Fruit fly (Drosophila melanogaster): ENCODE results near the gene omd.

omd gene

dm6 chr3R:13715012-13715673 is 28.1 kb upstream of the omd start, which contains the start of gene kmr (continued):
- TF ChIP-seq tx (GFP tag; optimal IDR thresholded peaks at IDR 0.05) (no peak), gce (GFP tag; IDR thresholded peaks at IDR 0.05) (peak; percentile 17; the same call in 1 of the 3 replicates), CG12071 (GFP tag; optimal IDR thresholded peaks at IDR 0.05) (peak; percentile 64), oc (tag; optimal IDR thresholded peaks at IDR 0.05) (peak; percentile 12), Atf-2 (GFP tag; optimal IDR thresholded peaks at IDR 0.05) (no peak), fu2 (GFP tag; optimal IDR thresholded peaks at IDR 0.05) (no peak), YL-1 (GFP tag; optimal IDR thresholded peaks at IDR 0.05) (no peak), NFAT (GFP tag; IDR thresholded peaks at IDR 0.05) (peak; percentile 8; the same call in 1 of the 2 replicates), CG9876 (GFP tag; optimal IDR thresholded peaks at IDR 0.05) (peak; percentile 3), CG8388 (GFP tag; optimal IDR thresholded peaks at IDR 0.05) (no peak), Mad (GFP tag; optimal IDR thresholded peaks at IDR 0.05) (peak; percentile 29), sob (GFP tag; IDR thresholded peaks at IDR 0.05) (peak; percentile 62; the same call in 1 of the 2 replicates), Rfx (GFP tag; IDR thresholded peaks at IDR 0.05) (no peak; the same call in 1 of the 2 replicates), CG16779 (GFP tag; IDR thresholded peaks at IDR 0.05) (no peak), CG15269 (tag; optimal IDR thresholded peaks at IDR 0.05) (peak; percentile 45), CG6254 (GFP tag; optimal IDR thresholded peaks at IDR 0.05) (peak; percentile 30), CG10267 (tag; optimal IDR thresholded peaks at IDR 0.05) (peak; percentile 32), ci (GFP tag; IDR thresholded peaks at IDR 0.05) (peak; percentile 77; the same call in 2 of the 3 replicates), cg (GFP tag; optimal IDR thresholded peaks at IDR 0.05) (peak; percentile 65), HLH54F (GFP tag; optimal IDR thresholded peaks at IDR 0.05) (no peak), CG7928 (GFP tag; optimal IDR thresholded peaks at IDR 0.05) (no peak), CG4328 (GFP tag; optimal IDR thresholded peaks at IDR 0.05) (no peak), grn (GFP tag; optimal IDR thresholded peaks at IDR 0.05) (peak; percentile 13), slp2 (GFP tag; optimal IDR thresholded peaks at IDR 0.05) (no peak), CG3838 (GFP tag; optimal IDR thresholded peaks at IDR 0.05) (no peak), kni (GFP tag; optimal IDR thresholded peaks at IDR 0.05) (peak; percentile 83), CG7357 (GFP tag; IDR thresholded peaks at IDR 0.05) (no peak), CG7987 (GFP tag; optimal IDR thresholded peaks at IDR 0.05) (peak; percentile 81), Jarid2 (GFP tag; optimal IDR thresholded peaks at IDR 0.05) (peak; percentile 98), CG1603 (tag; optimal IDR thresholded peaks at IDR 0.05) (peak; percentile 39), CG30403 (GFP tag; optimal IDR thresholded peaks at IDR 0.05) (no peak), CG4360 (GFP tag; IDR thresholded peaks at IDR 0.05) (peak; percentile 97), bab2 (GFP tag; optimal IDR thresholded peaks at IDR 0.05) (no peak), pfk (GFP tag; optimal IDR thresholded peaks at IDR 0.05) (no peak), Usf (GFP tag; optimal IDR thresholded peaks at IDR 0.05) (no peak), CG17802 (tag; optimal IDR thresholded peaks at IDR 0.05) (no peak), dmrt99B (tag; optimal IDR thresholded peaks at IDR 0.05) (peak; percentile 39), Ada2b (GFP tag; IDR thresholded peaks at IDR 0.05) (no peak), CG32772 (GFP tag; IDR thresholded peaks at IDR 0.05) (no peak), Ptx1 (GFP tag; IDR thresholded peaks at IDR 0.05) (no peak), CG5180 (GFP tag; optimal IDR thresholded peaks at IDR 0.05) (peak; percentile 47), stc (GFP tag; IDR thresholded peaks at IDR 0.05) (peak; percentile 60; the same call in 1 of the 2 replicates), ro (GFP tag; IDR thresholded peaks at IDR 0.05) (no peak), HHEX (GFP tag; optimal IDR thresholded peaks at IDR 0.05) (peak; percentile 62), BEAF-32 (GFP tag; optimal IDR thresholded peaks at IDR 0.05) (no peak), CG12769 (tag; optimal IDR thresholded peaks at IDR 0.05) (peak; percentile 54), CG18262 (tag; optimal IDR thresholded peaks at IDR 0.05) (no peak), BtbVII (GFP tag; optimal IDR thresholded peaks at IDR 0.05) (peak; percentile 66), wek (GFP tag; optimal IDR thresholded peaks at IDR 0.05) (peak; percentile 73), kah (GFP tag; optimal IDR thresholded peaks at IDR 0.05) (peak; percentile 57)
